Fruit fly (Drosophila melanogaster) whole organism, embryonic: Measurements from ENCODE around the gene CG32639.
A peak's percentile ranks its signal among the peaks of the same experiment; 100 is the strongest.

ENCODE experiments used
- Abd-B ChIP-seq: fragments of 200-800 bp; sonication (Bioruptor generic); optimal IDR thresholded peaks from 2 replicates; lab custom pipeline; 2018; ENCODE audit warnings: missing biosample characterization, mild to moderate bottlenecking, missing genetic modification characterization, moderate library complexity
- Antp ChIP-seq: fragments of 200-800 bp; sonication (Bioruptor generic); optimal IDR thresholded peaks from 3 replicates; lab custom pipeline; 2016; ENCODE audit warnings: missing biosample characterization, missing genetic modification characterization
- Blimp-1 ChIP-seq: fragments of 200-800 bp; sonication (Bioruptor generic); optimal IDR thresholded peaks from 3 replicates; lab custom pipeline; 2018; ENCODE audit warnings: missing biosample characterization, missing genetic modification characterization, mild to moderate bottlenecking, moderate library complexity, missing genetic modification reagents
- CG12391 ChIP-seq: fragments of 200-800 bp; sonication (Bioruptor generic); optimal IDR thresholded peaks from 3 replicates; lab custom pipeline; 2018; ENCODE audit warnings: missing biosample characterization, mild to moderate bottlenecking, missing genetic modification characterization, moderate library complexity
- CG12769 ChIP-seq: fragments of 200-800 bp; sonication (Bioruptor generic); optimal IDR thresholded peaks from 2 replicates; lab custom pipeline; 2019; ENCODE audit warnings: missing biosample characterization, mild to moderate bottlenecking, missing genetic modification characterization, moderate library complexity
- CG13424 ChIP-seq: fragments of 200-800 bp; sonication (Bioruptor generic); optimal IDR thresholded peaks from 2 replicates; lab custom pipeline; 2019; ENCODE audit warnings: missing biosample characterization, mild to moderate bottlenecking, missing genetic modification characterization, moderate library complexity
- CG13624 ChIP-seq: fragments of 200-800 bp; sonication (Bioruptor generic); optimal IDR thresholded peaks from 2 replicates; lab custom pipeline; 2016; ENCODE audit warnings: missing biosample characterization, missing genetic modification characterization
- CG15601 ChIP-seq: fragments of 200-800 bp; sonication (Bioruptor generic); optimal IDR thresholded peaks from 3 replicates; lab custom pipeline; 2019; ENCODE audit warnings: missing biosample characterization, mild to moderate bottlenecking, missing genetic modification characterization, moderate library complexity
- CG18476 ChIP-seq: fragments of 200-800 bp; sonication (Bioruptor generic); optimal IDR thresholded peaks from 2 replicates; lab custom pipeline; 2016; ENCODE audit warnings: missing biosample characterization, mild to moderate bottlenecking, missing genetic modification characterization
- CG2712 ChIP-seq: fragments of 200-800 bp; optimal IDR thresholded peaks from 3 replicates; lab custom pipeline; 2019; ENCODE audit warnings: missing biosample characterization, mild to moderate bottlenecking, missing genetic modification characterization, moderate library complexity
- CG3065 ChIP-seq: fragments of 200-800 bp; sonication (Bioruptor generic); optimal IDR thresholded peaks from 2 replicates; lab custom pipeline; 2016; ENCODE audit warnings: missing biosample characterization, missing genetic modification characterization
- CG3163 ChIP-seq: fragments of 200-800 bp; sonication (Bioruptor generic); optimal IDR thresholded peaks from 3 replicates; lab custom pipeline; 2016; ENCODE audit warnings: missing biosample characterization, missing genetic modification characterization
- CG3995 ChIP-seq: fragments of 200-800 bp; sonication (Bioruptor generic); optimal IDR thresholded peaks from 3 replicates; lab custom pipeline; 2016; ENCODE audit warnings: missing biosample characterization, missing genetic modification characterization
- CG5180 ChIP-seq: fragments of 200-800 bp; sonication (Bioruptor generic); optimal IDR thresholded peaks from 3 replicates; lab custom pipeline; 2017; ENCODE audit warnings: missing biosample characterization, missing genetic modification characterization, mild to moderate bottlenecking, moderate library complexity, missing genetic modification reagents
- CG6272 ChIP-seq: fragments of 200-800 bp; sonication (Bioruptor generic); IDR thresholded peaks from 2 replicates; pipeline ENCODE4 v1.3.6; 2022; ENCODE audit warnings: missing biosample characterization, missing genetic modification characterization
- CG6791 ChIP-seq: fragments of 200-800 bp; sonication (Bioruptor generic); IDR thresholded peaks from 3 replicates; pipeline ENCODE4 v1.3.6; 2022; ENCODE audit warnings: missing biosample characterization, missing genetic modification characterization; ENCODE audit not compliant: partially characterized antibody
- CG7928 ChIP-seq: fragments of 200-800 bp; sonication (Bioruptor generic); optimal IDR thresholded peaks from 2 replicates; lab custom pipeline; 2017; ENCODE audit warnings: missing biosample characterization, mild to moderate bottlenecking, missing genetic modification characterization
- D ChIP-seq, 2 experiments: fragments of 200-800 bp in 1 of 2; fragments of >200 bp in 1 of 2; sonication (Bioruptor generic) in 1 of 2; optimal IDR thresholded peaks; 2 replicates in 1 of 2; 3 replicates in 1 of 2; lab custom pipeline; 2017; ENCODE audit warnings: mild to moderate bottlenecking in 1 of 2, missing biosample characterization in 1 of 2, missing genetic modification characterization in 1 of 2, missing genetic modification reagents in 1 of 2
- Drgx ChIP-seq: fragments of 200-800 bp; sonication (Bioruptor generic); IDR thresholded peaks from 2 replicates; pipeline ENCODE4 v1.3.6; 2022; ENCODE audit warnings: missing biosample characterization, missing genetic modification characterization
- HLH3B ChIP-seq: fragments of 200-800 bp; sonication (Bioruptor generic); IDR thresholded peaks from 2 replicates; pipeline ENCODE4 v1.3.6; 2022; ENCODE audit warnings: missing biosample characterization, missing genetic modification characterization
- HmgZ ChIP-seq: fragments of 200-800 bp; sonication (Bioruptor generic); optimal IDR thresholded peaks from 2 replicates; lab custom pipeline; 2018; ENCODE audit warnings: missing biosample characterization, mild to moderate bottlenecking, missing genetic modification characterization
- Hr51 ChIP-seq, 2 experiments: fragments of 200-800 bp; sonication (Bioruptor generic); optimal IDR thresholded peaks; 2 replicates in 1 of 2; 3 replicates in 1 of 2; lab custom pipeline; 2016 to 2018; ENCODE audit warnings: missing biosample characterization in 2 of 2, missing genetic modification characterization in 2 of 2, mild to moderate bottlenecking in 1 of 2, moderate library complexity in 1 of 2
- Jarid2 ChIP-seq: fragments of 200-800 bp; sonication (Bioruptor generic); optimal IDR thresholded peaks from 3 replicates; lab custom pipeline; 2017; ENCODE audit warnings: mild to moderate bottlenecking, missing biosample characterization, missing genetic modification reagents, missing genetic modification characterization
- Med ChIP-seq: fragments of 200-800 bp; sonication (Bioruptor generic); peaks from one replicate; lab custom pipeline; 2016; ENCODE audit warnings: missing biosample characterization, missing genetic modification characterization, mild to moderate bottlenecking, inconsistent platforms, moderate library complexity
- Ptx1 ChIP-seq: fragments of 200-800 bp; sonication (Bioruptor generic); IDR thresholded peaks from 2 replicates; pipeline ENCODE4 v1.3.6; 2022; ENCODE audit warnings: missing biosample characterization, missing genetic modification characterization
- Rx ChIP-seq: fragments of 200-800 bp; sonication (Bioruptor generic); IDR thresholded peaks from 2 replicates; pipeline ENCODE4 v1.3.6; 2022; ENCODE audit warnings: missing biosample characterization, missing genetic modification characterization
- Six4 ChIP-seq: fragments of 200-800 bp; sonication (Bioruptor generic); optimal IDR thresholded peaks from 2 replicates; lab custom pipeline; 2016; ENCODE audit warnings: missing biosample characterization, missing genetic modification characterization
- Sox102F ChIP-seq: fragments of 200-800 bp; sonication (Bioruptor generic); optimal IDR thresholded peaks from 2 replicates; lab custom pipeline; 2018; ENCODE audit warnings: missing biosample characterization, mild to moderate bottlenecking, missing genetic modification characterization, moderate library complexity
- Usf ChIP-seq: fragments of 200-800 bp; sonication (Bioruptor generic); optimal IDR thresholded peaks from 2 replicates; lab custom pipeline; 2017; ENCODE audit warnings: missing genotype, missing biosample characterization, missing genetic modification characterization
- Xrp1 ChIP-seq: fragments of 200-800 bp; sonication (Bioruptor generic); IDR thresholded peaks from 2 replicates; pipeline ENCODE4 v1.3.6; 2022; ENCODE audit warnings: missing biosample characterization, missing genetic modification characterization
- az2 ChIP-seq: fragments of 200-800 bp; sonication (Bioruptor generic); optimal IDR thresholded peaks from 3 replicates; lab custom pipeline; 2016; ENCODE audit warnings: missing biosample characterization, missing genetic modification characterization
- bigmax ChIP-seq: fragments of 200-800 bp; sonication (Bioruptor generic); optimal IDR thresholded peaks from 2 replicates; lab custom pipeline; 2018; ENCODE audit warnings: missing biosample characterization, mild to moderate bottlenecking, missing genetic modification characterization
- chif ChIP-seq, 2 experiments: fragments of 200-800 bp; sonication (Bioruptor generic); optimal IDR thresholded peaks; 3 replicates each; lab custom pipeline; 2016; ENCODE audit warnings: missing biosample characterization in 2 of 2, missing genetic modification characterization in 2 of 2
- chn ChIP-seq: fragments of 200-800 bp; sonication (Bioruptor generic); optimal IDR thresholded peaks from 2 replicates; lab custom pipeline; 2016; ENCODE audit warnings: missing biosample characterization, missing genetic modification characterization
- fd64A ChIP-seq: fragments of 200-800 bp; sonication (Bioruptor generic); optimal IDR thresholded peaks from 3 replicates; lab custom pipeline; 2018; ENCODE audit warnings: missing biosample characterization, mild to moderate bottlenecking, missing genetic modification characterization
- ftz-f1 ChIP-seq: fragments of 200-800 bp; sonication (Bioruptor generic); optimal IDR thresholded peaks from 2 replicates; lab custom pipeline; 2016; ENCODE audit warnings: missing biosample characterization, missing genetic modification characterization
- gem ChIP-seq: fragments of 200-800 bp; sonication (Bioruptor generic); optimal IDR thresholded peaks from 2 replicates; lab custom pipeline; 2019; ENCODE audit warnings: missing biosample characterization, mild to moderate bottlenecking, missing genetic modification characterization, moderate library complexity
- grau ChIP-seq: fragments of 200-800 bp; optimal IDR thresholded peaks from 3 replicates; lab custom pipeline; 2019; ENCODE audit warnings: missing biosample characterization, mild to moderate bottlenecking, missing genetic modification characterization, moderate library complexity
- kni ChIP-seq: fragments of 200-800 bp; sonication (Bioruptor generic); optimal IDR thresholded peaks from 3 replicates; lab custom pipeline; 2017; ENCODE audit warnings: mild to moderate bottlenecking, missing biosample characterization, missing genetic modification reagents, missing genetic modification characterization
- lola ChIP-seq, 3 experiments: fragments of >200 bp in 2 of 3; fragments of 200-800 bp in 1 of 3; sonication (Bioruptor generic) in 1 of 3; optimal IDR thresholded peaks; 2 replicates each; lab custom pipeline; 2017 to 2019; ENCODE audit warnings: missing biosample characterization in 3 of 3, missing genetic modification characterization in 3 of 3, mild to moderate bottlenecking in 1 of 3, moderate library complexity in 1 of 3
- nom ChIP-seq: fragments of 200-800 bp; sonication (Bioruptor generic); optimal IDR thresholded peaks from 2 replicates; lab custom pipeline; 2017; ENCODE audit warnings: missing biosample characterization, missing genetic modification characterization, mild to moderate bottlenecking, moderate library complexity, missing genetic modification reagents
- pan ChIP-seq, 4 experiments: fragments of >200 bp in 3 of 4; fragments of 200-800 bp in 1 of 4; sonication (Bioruptor generic) in 1 of 4; optimal IDR thresholded peaks in 3 of 4; IDR thresholded peaks in 1 of 4; 2 replicates each; pipeline versions ENCODE4 v1.3.6 to Lab custom; 2017 to 2022; ENCODE audit warnings: missing biosample characterization in 2 of 4, missing genetic modification characterization in 2 of 4, mixed read lengths in 1 of 4
- peb ChIP-seq: fragments of 200-800 bp; sonication (Bioruptor generic); IDR thresholded peaks from 2 replicates; pipeline ENCODE4 v1.3.6; 2022; ENCODE audit warnings: missing biosample characterization, missing genetic modification characterization
- pros ChIP-seq: fragments of 200-800 bp; sonication (Bioruptor generic); optimal IDR thresholded peaks from 3 replicates; lab custom pipeline; 2019; ENCODE audit warnings: missing biosample characterization, mild to moderate bottlenecking, missing genetic modification characterization, moderate library complexity
- scrt ChIP-seq: fragments of 200-800 bp; sonication (Bioruptor generic); optimal IDR thresholded peaks from 2 replicates; lab custom pipeline; 2018; ENCODE audit warnings: missing biosample characterization, mild to moderate bottlenecking, missing genetic modification characterization, moderate library complexity
- sr ChIP-seq: fragments of 200-800 bp; sonication (Bioruptor generic); IDR thresholded peaks from 3 replicates; pipeline ENCODE4 v1.3.6; 2022; ENCODE audit warnings: missing biosample characterization, missing genetic modification characterization
- tna ChIP-seq: fragments of 200-800 bp; sonication (Bioruptor generic); IDR thresholded peaks from 2 replicates; pipeline ENCODE4 v1.3.6; 2022; ENCODE audit warnings: missing biosample characterization, missing genetic modification characterization; ENCODE audit not compliant: partially characterized antibody
- zf30C ChIP-seq: fragments of 200-800 bp; sonication (Bioruptor generic); optimal IDR thresholded peaks from 3 replicates; lab custom pipeline; 2018; ENCODE audit warnings: missing biosample characterization, mild to moderate bottlenecking, missing genetic modification characterization

Gene CG32639

DNA sequence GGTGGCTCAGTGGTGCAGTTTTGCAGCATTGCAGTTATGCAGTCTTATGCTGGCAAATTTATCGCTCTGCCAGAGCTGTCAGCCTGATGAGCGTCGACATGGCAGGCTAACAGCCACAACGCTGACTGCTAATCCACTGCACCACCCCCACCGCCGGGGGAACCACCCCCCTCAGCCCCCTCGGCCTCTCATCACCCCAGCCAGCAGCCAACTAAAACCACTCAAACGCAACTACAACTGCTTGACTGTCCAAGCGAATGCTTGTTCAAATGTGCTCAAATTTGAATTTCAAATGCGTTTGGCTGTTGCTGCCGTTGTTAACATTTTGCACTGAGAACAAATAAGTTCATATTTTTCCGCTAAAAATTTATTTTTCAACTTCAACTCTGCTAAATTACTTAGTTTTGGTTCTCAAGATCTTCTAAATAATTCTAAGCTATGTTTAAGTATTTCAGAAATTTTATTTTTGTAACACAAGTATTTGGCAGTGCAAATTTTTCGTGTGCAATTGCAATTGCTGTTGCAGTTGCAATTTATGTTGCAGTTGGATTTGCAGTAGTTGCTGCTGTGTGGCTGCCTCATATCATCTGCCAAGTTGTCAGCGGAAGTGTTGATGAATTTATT lies 2.0 kb upstream of the CG32639 start (continued):
- TF ChIP-seq CG3163 (no peak), lola (GFP tag; optimal IDR thresholded peaks at IDR 0.05; lab: Kevin White, UChicago) (peak in 1 of 3 experiments; percentile 10), HLH3B (GFP tag; lab: Robert Waterston, UW) (no peak), chn (GFP tag; lab: Kevin White, UChicago) (peak; percentile 0), Usf (GFP tag; lab: Kevin White, UChicago) (no peak), pros (GFP tag; lab: Kevin White, UChicago) (no peak), Xrp1 (peak; percentile 34; the same call in 1 of the 2 replicates), peb (GFP tag; lab: Robert Waterston, UW) (no peak), CG12391 (tag; lab: Kevin White, UChicago) (peak; percentile 25), CG2712 (peak; percentile 34), CG12769 (tag; lab: Kevin White, UChicago) (no peak), CG5180 (GFP tag; lab: Kevin White, UChicago) (peak; percentile 50), pan (optimal IDR thresholded peaks at IDR 0.05; lab: Kevin White, UChicago) (no peak), pan (GFP tag; optimal IDR thresholded peaks at IDR 0.05 in 1 of 2, IDR thresholded peaks at IDR 0.05 in 1 of 2) (no peak), CG13424 (tag; lab: Kevin White, UChicago) (peak; percentile 23), ftz-f1 (GFP tag; lab: Kevin White, UChicago) (no peak), CG3995 (GFP tag; lab: Kevin White, UChicago) (no peak), Six4 (GFP tag; lab: Kevin White, UChicago) (no peak), tna (GFP tag; lab: Robert Waterston, UW) (no peak), CG6791 (GFP tag; lab: Robert Waterston, UW) (no peak), fd64A (no peak), chif (GFP tag; optimal IDR thresholded peaks at IDR 0.05; lab: Kevin White, UChicago) (peak; percentile 4 to 17), Ptx1 (no peak), kni (GFP tag; lab: Kevin White, UChicago) (no peak), az2 (GFP tag; lab: Kevin White, UChicago) (peak; percentile 4), sr (no peak), CG15601 (tag; lab: Kevin White, UChicago) (no peak), CG6272 (GFP tag; lab: Robert Waterston, UW) (no peak), Blimp-1 (peak; percentile 18), CG13624 (GFP tag; lab: Kevin White, UChicago) (no peak), Jarid2 (no peak), Med (GFP tag; lab: Kevin White, UChicago) (peak; percentile 23), Hr51 (GFP tag; optimal IDR thresholded peaks at IDR 0.05; lab: Kevin White, UChicago) (peak in 1 of 2 experiments; percentile 51), Drgx (GFP tag; lab: Robert Waterston, UW) (peak; percentile 90), D (optimal IDR thresholded peaks at IDR 0.05; lab: Kevin White, UChicago) (no peak), D (GFP tag; optimal IDR thresholded peaks at IDR 0.05; lab: Kevin White, UChicago) (no peak), HmgZ (tag; lab: Kevin White, UChicago) (no peak), scrt (no peak), Antp (GFP tag; lab: Kevin White, UChicago) (no peak), gem (tag; lab: Kevin White, UChicago) (peak; percentile 60), Rx (GFP tag; lab: Robert Waterston, UW) (no peak), Abd-B (GFP tag; lab: Kevin White, UChicago) (no peak), CG18476 (GFP tag; lab: Kevin White, UChicago) (no peak), zf30C (GFP tag; lab: Kevin White, UChicago) (no peak), grau (tag; lab: Kevin White, UChicago) (peak; percentile 12), bigmax (GFP tag; lab: Kevin White, UChicago) (no peak), nom (GFP tag; lab: Kevin White, UChicago) (no peak), CG3065 (no peak), CG7928 (no peak), Sox102F (GFP tag; lab: Kevin White, UChicago) (peak; percentile 60)
